Worm (Caenorhabditis elegans): ENCODE data around the gene T09F3.4.

The T09F3.4 gene

ce11 chrII:10395303-10395757 lies at the start of gene T09F3.4:
Gene T09F3.4 (plus strand): TSS chrII:10395707.
- TF ChIP-seq him-1 (tag; optimal IDR thresholded peaks at IDR 0.05): no peak
- TF ChIP-seq W03F9.2 (tag; optimal IDR thresholded peaks at IDR 0.05): peak; percentile 67
- TF ChIP-seq dao-5 (tag; optimal IDR thresholded peaks at IDR 0.05): peak; percentile 15

ce11 chrII:10346075-10346474 lies 49.4 kb upstream of the T09F3.4 start, which contains the start of gene C07E3.10:
Gene C07E3.10 (plus strand): TSS chrII:10346375.
- no peak for TF ChIP-seq W03F9.2 (tag; optimal IDR thresholded peaks at IDR 0.05)
- no peak for TF ChIP-seq dao-5 (tag; optimal IDR thresholded peaks at IDR 0.05)
- TF ChIP-seq him-1 (tag; optimal IDR thresholded peaks at IDR 0.05): no peak

ce11 chrII:10349915-10350314 lies 45.6 kb upstream of the T09F3.4 start, which contains the start of gene stip-1:
Gene stip-1 (minus strand): TSS chrII:10350012.
- TF ChIP-seq W03F9.2 (tag; optimal IDR thresholded peaks at IDR 0.05) (no peak), dao-5 (tag; optimal IDR thresholded peaks at IDR 0.05) (no peak), him-1 (tag; optimal IDR thresholded peaks at IDR 0.05) (no peak)

- TF ChIP-seq dao-5 (tag; optimal IDR thresholded peaks at IDR 0.05) (no peak), W03F9.2 (tag; optimal IDR thresholded peaks at IDR 0.05) (no peak), him-1 (tag; optimal IDR thresholded peaks at IDR 0.05) (no peak)
Observed at ce11 chrII:10350487-10350886, 45.0 kb upstream of the T09F3.4 start, which contains the start of gene C07E3.9. Gene C07E3.9 (plus strand): TSS chrII:10350756.

- TF ChIP-seq him-1 (tag; optimal IDR thresholded peaks at IDR 0.05): no peak
- TF ChIP-seq W03F9.2 (tag; optimal IDR thresholded peaks at IDR 0.05): no peak
- TF ChIP-seq dao-5 (tag; optimal IDR thresholded peaks at IDR 0.05): no peak
Observed at ce11 chrII:10351963-10352362, 43.5 kb upstream of the T09F3.4 start, which contains the start of gene C07E3.8. Gene C07E3.8 (plus strand): TSS chrII:10352263.

- TF ChIP-seq him-1 (tag; optimal IDR thresholded peaks at IDR 0.05): no peak
- no peak for TF ChIP-seq W03F9.2 (tag; optimal IDR thresholded peaks at IDR 0.05)
- no peak for TF ChIP-seq dao-5 (tag; optimal IDR thresholded peaks at IDR 0.05)
Observed at ce11 chrII:10357468-10358007, 38.0 kb upstream of the T09F3.4 start, which contains the start of gene C07E3.3. Gene C07E3.3 (minus strand): TSS chrII:10357518.

ce11 chrII:10360487-10360886 lies 35.0 kb upstream of the T09F3.4 start, which contains the start of gene C07E3.4:
Gene C07E3.4 (plus strand): TSS chrII:10360787.
- no peak for TF ChIP-seq him-1 (tag; optimal IDR thresholded peaks at IDR 0.05)
- no peak for TF ChIP-seq dao-5 (tag; optimal IDR thresholded peaks at IDR 0.05)
- no peak for TF ChIP-seq W03F9.2 (tag; optimal IDR thresholded peaks at IDR 0.05)

- no peak for TF ChIP-seq him-1 (tag; optimal IDR thresholded peaks at IDR 0.05)
- TF ChIP-seq W03F9.2 (tag; optimal IDR thresholded peaks at IDR 0.05): no peak
- TF ChIP-seq dao-5 (tag; optimal IDR thresholded peaks at IDR 0.05): no peak
Observed at ce11 chrII:10367202-10367601, 28.3 kb upstream of the T09F3.4 start, which contains the start of gene ceh-57. Gene ceh-57 (minus strand): TSS chrII:10367296.

- TF ChIP-seq him-1 (tag; optimal IDR thresholded peaks at IDR 0.05) (no peak), W03F9.2 (tag; optimal IDR thresholded peaks at IDR 0.05) (no peak)
Observed at ce11 chrII:10369547-10370028, 25.9 kb upstream of the T09F3.4 start, which contains the start of gene ceh-58. Gene ceh-58 (minus strand): TSS chrII:10369597.

- no peak for TF ChIP-seq dao-5 (tag; optimal IDR thresholded peaks at IDR 0.05)
Observed at ce11 chrII:10370826-10371225, 24.7 kb upstream of the T09F3.4 start.

ce11 chrII:10373016-10373415 lies 22.5 kb upstream of the T09F3.4 start:
- TF ChIP-seq W03F9.2 (tag; optimal IDR thresholded peaks at IDR 0.05): no peak
- TF ChIP-seq him-1 (tag; optimal IDR thresholded peaks at IDR 0.05): no peak
- no peak for TF ChIP-seq dao-5 (tag; optimal IDR thresholded peaks at IDR 0.05)

- TF ChIP-seq dao-5 (tag; optimal IDR thresholded peaks at IDR 0.05): no peak
Observed at ce11 chrII:10373536-10374169, 21.9 kb upstream of the T09F3.4 start.

- TF ChIP-seq him-1 (tag; optimal IDR thresholded peaks at IDR 0.05): no peak
- no peak for TF ChIP-seq dao-5 (tag; optimal IDR thresholded peaks at IDR 0.05)
Observed at ce11 chrII:10374776-10375175, 20.7 kb upstream of the T09F3.4 start.

- no peak for TF ChIP-seq him-1 (tag; optimal IDR thresholded peaks at IDR 0.05)
Observed at ce11 chrII:10377901-10378300, 17.6 kb upstream of the T09F3.4 start.

- TF ChIP-seq W03F9.2 (tag; optimal IDR thresholded peaks at IDR 0.05) (no peak), dao-5 (tag; optimal IDR thresholded peaks at IDR 0.05) (no peak), him-1 (tag; optimal IDR thresholded peaks at IDR 0.05) (peak; percentile 29)
Observed at ce11 chrII:10379546-10379945, 16.0 kb upstream of the T09F3.4 start.
